Fruit fly (Drosophila melanogaster): Measurements from ENCODE around the gene elm.

dm6 chr3R:5691042-5691441 is 36.4 kb upstream of the elm start:
- TF ChIP-seq Mio (GFP tag; optimal IDR thresholded peaks at IDR 0.05) (no peak), tai (GFP tag; optimal IDR thresholded peaks at IDR 0.05) (no peak), Jra (GFP tag; optimal IDR thresholded peaks at IDR 0.05) (no peak)

Data from whole organism, wandering third instar larva.